Worm (Caenorhabditis elegans): ENCODE measurements around the gene sre-38.

Gene sre-38

DNA sequence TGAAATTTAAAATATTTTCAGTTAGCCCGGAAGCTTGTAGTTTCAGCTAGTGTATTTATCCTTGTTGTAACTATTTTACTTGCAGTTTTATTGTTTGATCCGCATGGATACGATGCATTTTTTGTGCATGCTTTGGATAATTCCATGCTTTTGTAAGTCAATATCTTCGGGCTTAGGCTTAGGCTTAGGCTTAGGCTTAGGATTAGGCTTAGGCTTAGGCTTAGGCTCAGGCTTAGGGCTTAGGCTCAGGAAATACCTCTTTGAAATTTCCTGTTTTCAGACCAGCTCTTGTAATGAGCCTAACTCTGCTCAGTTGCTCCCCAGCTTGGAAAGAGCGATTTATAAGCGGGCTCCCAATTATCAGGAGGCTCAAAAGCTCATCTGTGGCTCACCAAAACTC lies 9.7 kb downstream of the sre-38 start, which contains the start of gene srg-16:
Gene srg-16 (plus strand): TSS at position 87 of the 400 bp plus-strand sequence.
- TF ChIP-seq F13H6.1 (tag; optimal IDR thresholded peaks at IDR 0.05), result no peak
- TF ChIP-seq gmeb-1 (tag; optimal IDR thresholded peaks at IDR 0.05), result no peak
- no peak for TF ChIP-seq sem-4 (tag; optimal IDR thresholded peaks at IDR 0.05)
- TF ChIP-seq C34F6.9 (tag; optimal IDR thresholded peaks at IDR 0.05), result no peak
- TF ChIP-seq unc-62 (GFP tag; optimal IDR thresholded peaks at IDR 0.05), result no peak
- no peak for TF ChIP-seq nhr-10 (tag; optimal IDR thresholded peaks at IDR 0.05)
- TF ChIP-seq dmd-4 (tag; optimal IDR thresholded peaks at IDR 0.05), result no peak
- TF ChIP-seq nhr-23 (tag; optimal IDR thresholded peaks at IDR 0.05), result no peak
- no peak for TF ChIP-seq crh-2 (tag; optimal IDR thresholded peaks at IDR 0.05)
- no peak for TF ChIP-seq nhr-77 (tag; optimal IDR thresholded peaks at IDR 0.05)
- TF ChIP-seq nhr-11 (tag; optimal IDR thresholded peaks at IDR 0.05), result no peak
- TF ChIP-seq nhr-12 (tag; optimal IDR thresholded peaks at IDR 0.05), result no peak
- no peak for TF ChIP-seq elt-3 (tag; optimal IDR thresholded peaks at IDR 0.05)
- TF ChIP-seq lin-13 (GFP tag; optimal IDR thresholded peaks at IDR 0.05), result no peak
- TF ChIP-seq snpc-4 (tag; optimal IDR thresholded peaks at IDR 0.05), result no peak
- TF ChIP-seq mbf-1 (tag; optimal IDR thresholded peaks at IDR 0.05), result no peak
- TF ChIP-seq ZK546.5 (tag; optimal IDR thresholded peaks at IDR 0.05), result no peak

DNA sequence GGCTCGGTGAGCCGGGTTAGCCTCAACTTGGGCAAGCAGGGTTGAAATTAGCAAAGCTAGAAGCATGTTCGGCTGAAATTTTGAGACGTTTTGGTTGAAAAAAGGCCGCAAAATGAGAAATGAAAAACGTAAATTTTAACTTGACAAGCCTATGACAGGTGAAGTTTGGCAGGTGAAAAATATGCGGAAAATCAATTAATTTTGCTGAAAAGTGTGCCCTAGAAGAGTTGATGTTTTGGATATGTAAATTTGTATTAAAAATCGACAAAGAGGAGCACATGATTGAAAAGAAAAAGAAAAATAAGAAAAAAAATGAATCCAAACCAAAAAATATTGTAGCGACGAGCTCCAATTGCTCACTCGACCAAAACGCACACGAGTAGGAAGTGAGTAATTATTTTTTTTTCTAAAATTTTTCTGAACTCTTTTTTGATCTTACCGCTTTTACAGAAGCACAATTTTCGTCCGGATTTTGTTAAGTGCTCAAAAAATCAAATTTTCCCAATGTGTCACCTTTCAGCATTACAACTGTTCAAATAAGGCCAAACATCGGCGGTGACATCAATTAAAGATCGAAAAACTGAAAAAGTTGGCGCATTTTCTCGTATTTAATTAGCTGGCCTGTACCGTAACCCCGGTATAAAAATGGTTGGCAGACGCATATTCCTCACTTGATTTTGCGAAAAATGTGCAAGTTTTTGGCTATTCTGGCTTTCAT lies 13.9 kb downstream of the sre-38 start, which contains the start of the genes F15A4.5 and phat-8:
Gene F15A4.5 (minus strand): TSS at position 101 of the 718 bp plus-strand sequence.
Gene phat-8 (plus strand): TSS at position 668 of the 718 bp plus-strand sequence.
- TF ChIP-seq skn-1 (tag; optimal IDR thresholded peaks at IDR 0.05) (no peak), unc-62 (GFP tag; optimal IDR thresholded peaks at IDR 0.05) (no peak), unc-39 (tag; optimal IDR thresholded peaks at IDR 0.05) (no peak), unc-55 (GFP tag; optimal IDR thresholded peaks at IDR 0.05) (no peak), ZK546.5 (tag; optimal IDR thresholded peaks at IDR 0.05) (no peak), nhr-129 (tag; optimal IDR thresholded peaks at IDR 0.05) (no peak), nhr-10 (tag; optimal IDR thresholded peaks at IDR 0.05) (no peak), mab-5 (tag; optimal IDR thresholded peaks at IDR 0.05) (no peak)

DNA sequence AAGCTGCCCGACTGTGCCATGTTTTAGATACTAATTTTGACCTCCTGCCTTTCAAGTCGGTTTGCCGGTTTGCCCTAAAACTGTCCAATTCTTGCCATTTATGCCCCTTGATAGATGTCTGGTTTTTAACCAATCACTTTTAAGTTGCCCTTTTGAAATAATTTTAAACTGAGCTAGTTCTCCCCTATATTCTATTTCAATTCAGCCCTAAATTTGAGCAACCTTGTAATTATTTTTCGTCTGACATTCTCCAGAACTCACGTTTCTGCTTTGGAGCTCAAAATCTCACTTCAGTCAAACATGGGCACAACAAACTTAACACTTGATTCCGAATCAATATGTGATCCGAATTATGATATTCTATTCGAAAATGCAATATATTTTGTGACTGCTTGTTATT lies 16.0 kb downstream of the sre-38 start, which contains the start of gene srg-17:
Gene srg-17 (plus strand): TSS at position 301 of the 400 bp plus-strand sequence.
- TF ChIP-seq nhr-77 (tag; optimal IDR thresholded peaks at IDR 0.05) (no peak), gmeb-1 (tag; optimal IDR thresholded peaks at IDR 0.05) (no peak), aly-2 (tag; optimal IDR thresholded peaks at IDR 0.05) (no peak), crh-2 (tag; optimal IDR thresholded peaks at IDR 0.05) (no peak), nhr-10 (tag; optimal IDR thresholded peaks at IDR 0.05) (no peak), ztf-4 (tag; optimal IDR thresholded peaks at IDR 0.05) (no peak), sma-9 (GFP tag; optimal IDR thresholded peaks at IDR 0.05) (no peak), sma-9 (tag; optimal IDR thresholded peaks at IDR 0.05) (no peak), fos-1 (tag; optimal IDR thresholded peaks at IDR 0.05) (no peak), alr-1 (tag; optimal IDR thresholded peaks at IDR 0.05) (no peak), unc-55 (GFP tag; optimal IDR thresholded peaks at IDR 0.05) (no peak)

DNA sequence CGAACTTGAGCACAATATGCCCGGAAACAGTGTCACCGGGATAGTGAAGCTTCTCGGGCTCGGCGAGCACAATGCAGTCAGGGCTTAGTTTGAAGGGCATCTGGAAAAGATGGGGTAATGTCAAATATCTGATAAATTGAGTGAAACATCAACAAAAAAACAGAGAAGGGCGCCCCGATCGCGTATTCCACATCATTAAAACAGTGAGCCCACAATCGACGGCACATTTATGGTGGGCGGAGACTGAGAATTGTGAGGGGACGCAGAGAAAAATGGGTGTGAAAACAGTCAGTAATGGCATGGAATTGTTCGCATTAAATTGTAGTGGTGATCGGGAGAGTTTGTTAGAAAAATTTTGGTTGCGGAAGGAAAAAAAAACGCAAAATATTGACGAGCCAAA lies 23.4 kb downstream of the sre-38 start, which contains the start of gene arrd-9:
Gene arrd-9 (minus strand): TSS at position 101 of the 400 bp plus-strand sequence.
- TF ChIP-seq aly-2 (tag; optimal IDR thresholded peaks at IDR 0.05), result no peak

DNA sequence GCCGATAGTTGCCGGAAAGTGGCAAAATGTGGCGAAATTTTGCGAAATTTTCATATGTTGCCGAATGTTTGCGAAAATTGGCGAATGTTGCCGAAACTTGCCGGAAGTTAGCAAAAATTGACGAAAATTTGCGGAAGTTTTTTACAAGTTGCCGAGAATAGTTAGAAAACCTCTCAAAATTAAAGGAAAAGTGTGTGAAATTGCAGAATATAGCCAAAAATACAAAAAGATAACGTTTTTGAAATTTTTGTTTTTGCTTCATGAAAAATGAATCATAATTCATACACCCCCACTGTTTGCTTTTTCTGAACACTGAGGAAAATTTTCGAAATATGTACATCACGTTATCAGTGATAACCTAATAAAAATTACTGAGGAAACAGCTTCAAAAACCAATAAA lies 24.3 kb downstream of the sre-38 start:
- TF ChIP-seq ztf-4 (tag; optimal IDR thresholded peaks at IDR 0.05), result no peak
- no peak for TF ChIP-seq ZK546.5 (tag; optimal IDR thresholded peaks at IDR 0.05)
- TF ChIP-seq lin-11 (tag; optimal IDR thresholded peaks at IDR 0.05), result no peak
- no peak for TF ChIP-seq elt-1 (tag; optimal IDR thresholded peaks at IDR 0.05)
- TF ChIP-seq nhr-237 (tag; optimal IDR thresholded peaks at IDR 0.05), result no peak
- TF ChIP-seq lin-39 (tag; optimal IDR thresholded peaks at IDR 0.05), result no peak
- no peak for TF ChIP-seq peb-1 (tag; optimal IDR thresholded peaks at IDR 0.05)
- TF ChIP-seq fos-1 (tag; optimal IDR thresholded peaks at IDR 0.05), result no peak
- TF ChIP-seq ama-1 (optimal IDR thresholded peaks at IDR 0.05), result no peak
- TF ChIP-seq gmeb-1 (tag; optimal IDR thresholded peaks at IDR 0.05), result no peak
- no peak for TF ChIP-seq Y55F3AM.14 (GFP tag; optimal IDR thresholded peaks at IDR 0.05)
- no peak for TF ChIP-seq zag-1 (tag; optimal IDR thresholded peaks at IDR 0.05)
- TF ChIP-seq sma-3 (GFP tag; optimal IDR thresholded peaks at IDR 0.05), result no peak
- TF ChIP-seq ztf-1 (GFP tag; conservative IDR thresholded peaks at IDR 0.05), result no peak

All from whole organism, L2 larva.